Worm (Caenorhabditis elegans) whole organism, L4 larva: ENCODE results near the gene tig-2.

ENCODE experiments used
- ceh-82 ChIP-seq: sonication (generic microtip); optimal IDR thresholded peaks from 2 replicates; lab custom pipeline; 2017; ENCODE audit warnings: missing biosample characterization, missing genetic modification characterization
- jun-1 ChIP-seq: fragments of 150-350 bp; optimal IDR thresholded peaks from 2 replicates; lab custom pipeline; 2014; ENCODE audit warnings: missing biosample characterization, missing genetic modification reagents, missing genetic modification characterization
- lin-15B ChIP-seq: fragments of 150-350 bp; sonication (generic microtip); optimal IDR thresholded peaks from 3 replicates; lab custom pipeline; 2014; ENCODE audit warnings: missing biosample characterization, missing genetic modification characterization
- nhr-111 ChIP-seq: fragments of 200-800 bp; sonication (Bioruptor generic); optimal IDR thresholded peaks from 2 replicates; lab custom pipeline; 2018; ENCODE audit warnings: mild to moderate bottlenecking, missing genetic modification characterization, missing compliant biosample characterization
- nhr-237 ChIP-seq: sonication (generic microtip); optimal IDR thresholded peaks from 2 replicates; lab custom pipeline; 2017; ENCODE audit warnings: missing biosample characterization, missing genetic modification characterization
- skn-1 ChIP-seq: fragments of 150-350 bp; optimal IDR thresholded peaks from 2 replicates; lab custom pipeline; 2014; ENCODE audit warnings: missing biosample characterization, missing genetic modification characterization
- unc-130 ChIP-seq: sonication (generic microtip); optimal IDR thresholded peaks from 2 replicates; lab custom pipeline; 2016; ENCODE audit warnings: missing genetic modification reagents, missing genetic modification characterization, missing compliant biosample characterization

ce11 chrV:4775140-4775539 lies 45.2 kb upstream of the tig-2 start:
- no peak for TF ChIP-seq nhr-237 (tag; lab: Kevin White, UChicago)
- no peak for TF ChIP-seq jun-1 (tag; lab: Kevin White, UChicago)
- TF ChIP-seq lin-15B (tag; lab: Kevin White, UChicago) = no peak
- TF ChIP-seq ceh-82 = no peak
- no peak for TF ChIP-seq unc-130 (GFP tag; lab: Kevin White, UChicago)
- TF ChIP-seq skn-1 (tag; lab: Kevin White, UChicago) = no peak
- TF ChIP-seq nhr-111 = no peak
